Worm (Caenorhabditis elegans): ENCODE measurements around the gene par-3.

Gene par-3

ce11 chrIII:5719832-5720194, 55.8 kb downstream of the par-3 start (continued):
- TF ChIP-seq K11D2.4 (GFP tag; IDR thresholded peaks at IDR 0.05) (no peak), snpc-1.1 (tag; optimal IDR thresholded peaks at IDR 0.05; ENCODE audit: insufficient read depth) (no peak), lsl-1 (GFP tag; optimal IDR thresholded peaks at IDR 0.05) (peak; percentile 68), nhr-90 (tag; optimal IDR thresholded peaks at IDR 0.05) (no peak), die-1 (tag; optimal IDR thresholded peaks at IDR 0.05) (no peak), chd-7 (tag; optimal IDR thresholded peaks at IDR 0.05) (no peak), nhr-120 (GFP tag; IDR thresholded peaks at IDR 0.05) (no peak), F49E8.2 (tag; optimal IDR thresholded peaks at IDR 0.05; ENCODE audit: insufficient read depth) (peak; percentile 40), ztf-26 (tag; optimal IDR thresholded peaks at IDR 0.05) (no peak), dpl-1 (GFP tag; optimal IDR thresholded peaks at IDR 0.05) (peak; percentile 78), F39B2.1 (GFP tag; IDR thresholded peaks at IDR 0.05) (no peak), F37B4.10 (GFP tag; IDR thresholded peaks at IDR 0.05) (no peak), zim-3 (tag; optimal IDR thresholded peaks at IDR 0.05) (no peak), K12H6.12 (tag; optimal IDR thresholded peaks at IDR 0.05) (no peak), akir-1 (GFP tag; optimal IDR thresholded peaks at IDR 0.05) (no peak)

ce11 chrIII:5720266-5721019, 56.4 kb downstream of the par-3 start:
- TF ChIP-seq pha-4 (tag; optimal IDR thresholded peaks at IDR 0.05) (no peak), lsy-27 (tag; optimal IDR thresholded peaks at IDR 0.05; ENCODE audit: borderline replicate concordance, insufficient read depth) (no peak), zim-3 (tag; optimal IDR thresholded peaks at IDR 0.05) (no peak), Y67H2A.10 (GFP tag; conservative IDR thresholded peaks at IDR 0.05) (no peak), F33H1.4 (GFP tag; IDR thresholded peaks at IDR 0.05) (no peak), K12H6.12 (tag; optimal IDR thresholded peaks at IDR 0.05) (no peak), cebp-2 (GFP tag; IDR thresholded peaks at IDR 0.05) (no peak)

- TF ChIP-seq snpc-4 (GFP tag; optimal IDR thresholded peaks at IDR 0.05) (no peak), snpc-4 (tag; optimal IDR thresholded peaks at IDR 0.05) (no peak), Y56A3A.18 (GFP tag; IDR thresholded peaks at IDR 0.05) (no peak), aptf-2 (GFP tag; conservative IDR thresholded peaks at IDR 0.05) (no peak), ets-4 (GFP tag; optimal IDR thresholded peaks at IDR 0.05) (no peak), madf-3 (GFP tag; IDR thresholded peaks at IDR 0.05) (no peak), tbx-9 (tag; optimal IDR thresholded peaks at IDR 0.05; ENCODE audit: borderline replicate concordance) (no peak)
Measured at ce11 chrIII:5721488-5721887, 57.5 kb downstream of the par-3 start.

ce11 chrIII:5721888-5722287, 57.9 kb downstream of the par-3 start:
- TF ChIP-seq lin-40 (tag; optimal IDR thresholded peaks at IDR 0.05) (peak; percentile 61), efl-1 (GFP tag; optimal IDR thresholded peaks at IDR 0.05) (peak; percentile 7), unc-62 (GFP tag; optimal IDR thresholded peaks at IDR 0.05) (no peak), nfyb-1 (GFP tag; IDR thresholded peaks at IDR 0.05) (peak; percentile 62; the same call in 1 of the 2 replicates), B0336.3 (GFP tag; IDR thresholded peaks at IDR 0.05) (no peak), ztf-3 (GFP tag; optimal IDR thresholded peaks at IDR 0.05) (no peak), tbx-9 (tag; optimal IDR thresholded peaks at IDR 0.05; ENCODE audit: borderline replicate concordance) (no peak), mxl-1 (tag; optimal IDR thresholded peaks at IDR 0.05) (no peak), tlf-1 (GFP tag; optimal IDR thresholded peaks at IDR 0.05) (peak; percentile 16), nhr-120 (GFP tag; IDR thresholded peaks at IDR 0.05) (no peak), ceh-79 (tag; optimal IDR thresholded peaks at IDR 0.05) (no peak), mel-28 (tag; optimal IDR thresholded peaks at IDR 0.05; ENCODE audit: borderline replicate concordance) (no peak), sdz-38 (tag; optimal IDR thresholded peaks at IDR 0.05) (no peak), Y53F4B.3 (GFP tag; IDR thresholded peaks at IDR 0.05) (no peak), ccch-3 (GFP tag; optimal IDR thresholded peaks at IDR 0.05) (peak; percentile 36), sptf-2 (GFP tag; optimal IDR thresholded peaks at IDR 0.05) (no peak), ceh-100 (GFP tag; IDR thresholded peaks at IDR 0.05) (no peak), egl-44 (GFP tag; IDR thresholded peaks at IDR 0.05) (no peak), egl-18 (GFP tag; IDR thresholded peaks at IDR 0.05) (no peak), fkh-3 (tag; optimal IDR thresholded peaks at IDR 0.05) (no peak)
